Fruit fly (Drosophila melanogaster): ENCODE data around the gene CG14710.

CG14710 gene

dm6 chr3R:11571408-11571807, 48.5 kb upstream of the CG14710 start:
- TF ChIP-seq zen (tag; optimal IDR thresholded peaks at IDR 0.05), result peak; percentile 73
- peak; percentile 55 for TF ChIP-seq CG15479 (GFP tag; optimal IDR thresholded peaks at IDR 0.05)
- TF ChIP-seq CG9437 (GFP tag; optimal IDR thresholded peaks at IDR 0.05), result no peak
- TF ChIP-seq tll (GFP tag; optimal IDR thresholded peaks at IDR 0.05), result peak in 1 of 2 experiments; percentile 73
- no peak for TF ChIP-seq sisA (GFP tag; IDR thresholded peaks at IDR 0.05)
- TF ChIP-seq CG3065 (GFP tag; optimal IDR thresholded peaks at IDR 0.05), result no peak
- no peak for TF ChIP-seq CTCF (GFP tag; optimal IDR thresholded peaks at IDR 0.05)

DNA sequence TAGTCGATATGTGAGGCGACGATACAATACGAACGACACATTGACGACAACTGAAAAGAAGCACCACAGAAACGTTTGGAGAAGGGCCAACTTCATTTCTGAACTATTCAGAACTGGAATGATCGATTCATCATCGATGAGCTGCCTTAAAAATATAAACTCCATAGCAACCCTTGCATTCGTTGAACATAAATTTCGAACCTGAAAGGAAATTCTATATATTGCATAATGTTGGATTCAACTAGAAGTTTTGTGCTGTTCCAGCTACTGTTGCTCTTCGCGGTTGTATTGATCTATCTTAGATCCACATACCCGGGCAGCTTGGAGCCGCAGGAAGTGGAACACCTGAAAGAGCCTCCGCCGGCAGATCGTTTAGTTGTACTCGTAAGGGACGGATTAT, 41.2 kb upstream of the CG14710 start, which contains the start of the genes CG6790 and CG5342:
CG6790 (minus strand) TSS at position 101 of the 400 bp plus-strand sequence.
CG5342 (plus strand) TSS at position 182 of the 400 bp plus-strand sequence.
- TF ChIP-seq CG4282 (GFP tag; optimal IDR thresholded peaks at IDR 0.05), result no peak
- TF ChIP-seq ken (GFP tag; IDR thresholded peaks at IDR 0.05), result no peak
- TF ChIP-seq sr (GFP tag; IDR thresholded peaks at IDR 0.05), result no peak
- no peak for TF ChIP-seq CG6683 (GFP tag; optimal IDR thresholded peaks at IDR 0.05)
- no peak for TF ChIP-seq slbo (GFP tag; IDR thresholded peaks at IDR 0.05)
- no peak for TF ChIP-seq CG11247 (GFP tag; IDR thresholded peaks at IDR 0.05)
- TF ChIP-seq hth (optimal IDR thresholded peaks at IDR 0.05), result no peak
- TF ChIP-seq CG8765 (GFP tag; IDR thresholded peaks at IDR 0.05), result no peak
- no peak for TF ChIP-seq CG8290 (GFP tag; optimal IDR thresholded peaks at IDR 0.05)
- no peak for TF ChIP-seq CG8290 (tag; optimal IDR thresholded peaks at IDR 0.05)
- TF ChIP-seq nerfin-2 (GFP tag; IDR thresholded peaks at IDR 0.05; ENCODE audit: partially characterized antibody), result no peak

DNA sequence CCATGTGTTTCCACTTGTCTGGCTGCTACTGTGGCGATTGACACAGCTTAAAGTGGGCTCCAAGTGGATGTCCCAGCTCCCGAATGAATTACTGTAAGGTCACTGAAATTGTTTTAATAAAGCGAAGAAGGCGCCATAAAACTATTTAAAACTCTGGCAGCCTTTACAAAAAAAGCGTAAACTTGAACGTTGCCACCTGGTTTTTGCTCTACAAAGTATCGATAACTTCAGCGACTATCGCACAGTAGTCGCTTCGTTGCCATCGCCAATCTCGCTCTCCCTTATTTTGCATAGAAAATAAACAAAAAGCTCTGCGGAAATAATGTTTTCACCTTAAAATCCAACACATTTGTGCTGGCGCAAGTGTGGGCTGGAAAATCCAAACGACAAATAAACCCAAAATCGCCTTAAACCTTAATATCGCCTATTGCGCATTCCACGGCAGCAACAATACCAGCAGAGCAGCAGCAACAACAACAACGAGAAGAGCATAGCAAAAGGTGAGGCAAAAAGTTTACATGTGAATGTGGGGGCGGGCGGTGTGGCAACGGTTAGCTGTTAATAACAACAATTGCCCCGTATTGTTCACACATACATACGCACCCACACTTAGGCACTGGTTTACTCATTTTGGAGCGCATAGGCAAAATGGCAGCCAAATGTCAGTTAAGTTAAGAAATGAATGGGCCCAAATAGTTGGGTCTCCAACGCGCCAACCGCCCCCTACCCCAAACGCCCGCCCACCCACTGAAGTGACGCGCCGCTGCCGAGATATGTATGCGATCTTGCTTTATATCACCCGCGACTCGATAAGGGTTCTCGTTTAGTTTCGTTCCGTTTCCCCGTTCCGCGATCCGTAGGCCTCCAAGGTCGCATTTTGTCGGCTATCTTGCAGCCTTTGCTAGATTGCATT, 38.3 kb upstream of the CG14710 start, which contains the start of gene wkd:
wkd (plus strand) TSS at position 237 of the 913 bp plus-strand sequence.
- no peak for TF ChIP-seq sqz (GFP tag; optimal IDR thresholded peaks at IDR 0.05)
- no peak for TF ChIP-seq CG3407 (GFP tag; optimal IDR thresholded peaks at IDR 0.05)
- TF ChIP-seq ranshi (GFP tag; IDR thresholded peaks at IDR 0.05), result no peak
- TF ChIP-seq tio (GFP tag; optimal IDR thresholded peaks at IDR 0.05), result no peak
- TF ChIP-seq CG9215 (GFP tag; IDR thresholded peaks at IDR 0.05), result no peak
- TF ChIP-seq CG17612 (GFP tag; IDR thresholded peaks at IDR 0.05), result no peak
- TF ChIP-seq lmd (GFP tag; IDR thresholded peaks at IDR 0.05), result no peak
- TF ChIP-seq Nf-YA (GFP tag; IDR thresholded peaks at IDR 0.05), result no peak
- TF ChIP-seq CG7928 (GFP tag; optimal IDR thresholded peaks at IDR 0.05), result no peak
- TF ChIP-seq lola (GFP tag; optimal IDR thresholded peaks at IDR 0.05), result no peak
- no peak for TF ChIP-seq fd64A (GFP tag; optimal IDR thresholded peaks at IDR 0.05)
- TF ChIP-seq fu2 (GFP tag; optimal IDR thresholded peaks at IDR 0.05), result no peak
- TF ChIP-seq al (GFP tag; IDR thresholded peaks at IDR 0.05), result no peak
- no peak for TF ChIP-seq CG43689 (GFP tag; IDR thresholded peaks at IDR 0.05)
- TF ChIP-seq CG1529 (GFP tag; optimal IDR thresholded peaks at IDR 0.05), result no peak
- TF ChIP-seq az2 (GFP tag; optimal IDR thresholded peaks at IDR 0.05), result no peak
- TF ChIP-seq Fer3 (tag; optimal IDR thresholded peaks at IDR 0.05), result no peak
- no peak for TF ChIP-seq da (GFP tag; optimal IDR thresholded peaks at IDR 0.05)
- TF ChIP-seq Nf-YC (tag; optimal IDR thresholded peaks at IDR 0.05), result no peak
- no peak for TF ChIP-seq gcm (GFP tag; optimal IDR thresholded peaks at IDR 0.05)
- TF ChIP-seq br (optimal IDR thresholded peaks at IDR 0.05), result no peak
- TF ChIP-seq CG6254 (GFP tag; optimal IDR thresholded peaks at IDR 0.05), result no peak
- TF ChIP-seq CG1832 (GFP tag; optimal IDR thresholded peaks at IDR 0.05), result no peak
- TF ChIP-seq jigr1 (GFP tag; IDR thresholded peaks at IDR 0.05), result no peak
- TF ChIP-seq nerfin-2 (GFP tag; IDR thresholded peaks at IDR 0.05; ENCODE audit: partially characterized antibody), result peak; percentile 53; the same call in 1 of the 2 replicates
- TF ChIP-seq CG6175 (GFP tag; IDR thresholded peaks at IDR 0.05), result no peak
- no peak for TF ChIP-seq ci (GFP tag; IDR thresholded peaks at IDR 0.05)
- TF ChIP-seq chn (GFP tag; optimal IDR thresholded peaks at IDR 0.05), result no peak
- no peak for TF ChIP-seq ham (GFP tag; IDR thresholded peaks at IDR 0.05)
- TF ChIP-seq H15 (GFP tag; IDR thresholded peaks at IDR 0.05), result no peak
- no peak for TF ChIP-seq Atf3 (GFP tag; optimal IDR thresholded peaks at IDR 0.05)
- no peak for TF ChIP-seq Fer1 (GFP tag; optimal IDR thresholded peaks at IDR 0.05)
